Worm (Caenorhabditis elegans) whole organism, L4 larva: Measurements from ENCODE around the gene idpp-16.

Experiments
- ZK546.5 ChIP-seq, 2 experiments: sonication (generic microtip); optimal IDR thresholded peaks; 2 replicates each; lab custom pipeline; 2017; ENCODE audit warnings: missing biosample characterization in 2 of 2, missing genetic modification characterization in 2 of 2
- attf-4 ChIP-seq: sonication (generic microtip); optimal IDR thresholded peaks from 3 replicates; lab custom pipeline; 2017; ENCODE audit warnings: missing biosample characterization, missing genetic modification characterization
- hif-1 ChIP-seq, 2 experiments: sonication (generic microtip); optimal IDR thresholded peaks; 2 replicates each; lab custom pipeline; 2016 to 2017; ENCODE audit warnings: missing compliant biosample characterization in 2 of 2, missing genetic modification characterization in 2 of 2, missing genetic modification reagents in 2 of 2, missing genotype in 2 of 2, mild to moderate bottlenecking in 1 of 2
- lin-13 ChIP-seq: fragments of 150-350 bp; optimal IDR thresholded peaks from 2 replicates; lab custom pipeline; 2014; ENCODE audit warnings: missing biosample characterization, missing genetic modification reagents, missing genetic modification characterization
- nhr-11 ChIP-seq: fragments of 150-350 bp; optimal IDR thresholded peaks from 2 replicates; lab custom pipeline; 2014; ENCODE audit warnings: missing biosample characterization, missing genetic modification characterization
- nhr-237 ChIP-seq: sonication (generic microtip); optimal IDR thresholded peaks from 2 replicates; lab custom pipeline; 2017; ENCODE audit warnings: missing biosample characterization, missing genetic modification characterization
- nhr-25 ChIP-seq: sonication (generic microtip); optimal IDR thresholded peaks from 2 replicates; lab custom pipeline; 2017; ENCODE audit warnings: missing genetic modification characterization, mild to moderate bottlenecking, missing compliant biosample characterization, antibody characterized with exemption, moderate library complexity, borderline replicate concordance; ENCODE audit not compliant: insufficient read depth
- pqm-1 ChIP-seq: sonication (generic microtip); optimal IDR thresholded peaks from 2 replicates; lab custom pipeline; 2017; ENCODE audit warnings: missing biosample characterization, missing genetic modification characterization
- skn-1 ChIP-seq: fragments of 150-350 bp; optimal IDR thresholded peaks from 2 replicates; lab custom pipeline; 2014; ENCODE audit warnings: missing biosample characterization, missing genetic modification characterization
- unc-62 ChIP-seq, 3 experiments: fragments of 150-350 bp in 1 of 3; sonication (generic microtip); optimal IDR thresholded peaks in 2 of 3; peaks in 1 of 3; 1 replicate in 1 of 3; 2 replicates in 2 of 3; lab custom pipeline; 2014 to 2017; ENCODE audit warnings: missing biosample characterization in 3 of 3, missing genetic modification characterization in 3 of 3, missing genetic modification reagents in 3 of 3, missing genotype in 1 of 3
- vab-7 ChIP-seq: fragments of 200-800 bp; sonication (Bioruptor generic); IDR thresholded peaks from 2 replicates; pipeline ENCODE4 v1.3.6; 2022; ENCODE audit warnings: missing genetic modification reagents, missing genetic modification characterization, missing compliant biosample characterization

DNA sequence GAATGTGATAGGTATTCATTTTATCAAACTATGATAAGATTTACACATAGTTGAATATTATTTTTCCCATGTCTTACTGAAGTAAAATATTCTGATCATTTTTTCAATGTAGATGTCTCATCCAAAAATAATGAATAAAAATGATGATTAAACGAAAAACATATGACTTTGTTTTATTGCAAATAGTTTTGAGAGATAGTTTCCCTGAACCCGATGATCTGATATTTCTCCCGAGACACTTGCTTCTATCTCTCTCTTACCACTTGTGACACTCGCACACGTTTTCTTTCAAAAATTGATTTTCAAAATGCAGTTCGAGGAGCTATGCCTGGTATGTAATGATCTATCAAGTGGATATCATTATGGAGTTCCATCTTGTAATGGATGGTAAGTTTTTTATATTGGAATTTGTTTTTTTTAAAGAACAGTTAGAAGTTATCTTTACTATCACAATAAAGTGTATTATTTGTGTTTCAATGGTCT is 36.1 kb downstream of the idpp-16 start, which contains the start of the genes nhr-101 and pms-2:
- TF ChIP-seq nhr-25 (tag; lab: Kevin White, UChicago) (no peak), unc-62 (GFP tag; optimal IDR thresholded peaks at IDR 0.05 in 1 of 2; lab: Kevin White, UChicago) (no peak), unc-62 (tag; optimal IDR thresholded peaks at IDR 0.05; lab: Kevin White, UChicago) (no peak), nhr-237 (tag; lab: Kevin White, UChicago) (no peak), nhr-11 (tag; lab: Kevin White, UChicago) (no peak), vab-7 (GFP tag; lab: Robert Waterston, UW) (no peak), hif-1 (tag; optimal IDR thresholded peaks at IDR 0.05; lab: Kevin White, UChicago) (no peak), pqm-1 (tag; lab: Kevin White, UChicago) (no peak), lin-13 (no peak), attf-4 (tag; lab: Kevin White, UChicago) (no peak), ZK546.5 (tag; optimal IDR thresholded peaks at IDR 0.05; lab: Kevin White, UChicago) (no peak), skn-1 (no peak)
